Worm (Caenorhabditis elegans): ENCODE measurements around the gene unc-7.

- TF ChIP-seq lin-15B (tag; optimal IDR thresholded peaks at IDR 0.05) (no peak), nhr-42 (GFP tag; IDR thresholded peaks at IDR 0.05) (no peak), snpc-4 (tag; optimal IDR thresholded peaks at IDR 0.05) (no peak), hlh-11 (tag; optimal IDR thresholded peaks at IDR 0.05) (no peak), nhr-41 (GFP tag; IDR thresholded peaks at IDR 0.05) (no peak), hlh-30 (tag; optimal IDR thresholded peaks at IDR 0.05; ENCODE audit: insufficient read depth) (no peak)
Measured at ce11 chrX:15189823-15190222, 42.3 kb upstream of the unc-7 start, which contains the start of gene T10B10.4.

Measured in whole organism, L4 larva.